Fruit fly (Drosophila melanogaster) whole organism, pupa: ENCODE measurements around the gene Cyp4s3.
A peak's percentile ranks its signal among the peaks of the same experiment; 100 is the strongest.

Source experiments
- CG10348 ChIP-seq: fragments of 200-800 bp; sonication (Bioruptor generic); IDR thresholded peaks from 2 replicates; pipeline ENCODE4 v1.3.6; 2022; ENCODE audit warnings: missing biosample characterization, missing genetic modification characterization
- CG12605 ChIP-seq: fragments of 200-800 bp; sonication (Bioruptor generic); IDR thresholded peaks from 2 replicates; pipeline ENCODE4 v1.3.6; 2022; ENCODE audit warnings: missing biosample characterization, missing genetic modification characterization
- CG13204 ChIP-seq: fragments of 200-800 bp; sonication (Bioruptor generic); optimal IDR thresholded peaks from 2 replicates; lab custom pipeline; 2018; ENCODE audit warnings: missing biosample characterization, mild to moderate bottlenecking, missing genetic modification characterization, moderate library complexity
- CG14655 ChIP-seq: fragments of 200-800 bp; sonication (Bioruptor generic); optimal IDR thresholded peaks from 3 replicates; lab custom pipeline; 2017; ENCODE audit warnings: mild to moderate bottlenecking, missing biosample characterization, missing genetic modification reagents, missing genetic modification characterization
- CG15710 ChIP-seq: fragments of 200-800 bp; sonication (Bioruptor generic); optimal IDR thresholded peaks from 2 replicates; lab custom pipeline; 2018; ENCODE audit warnings: missing biosample characterization, mild to moderate bottlenecking, missing genetic modification characterization, moderate library complexity
- CG17806 ChIP-seq: fragments of 200-800 bp; sonication (Bioruptor generic); optimal IDR thresholded peaks from 2 replicates; lab custom pipeline; 2018; ENCODE audit warnings: missing biosample characterization, mild to moderate bottlenecking, missing genetic modification characterization, moderate library complexity
- CG32121 ChIP-seq: fragments of 200-800 bp; sonication (Bioruptor generic); IDR thresholded peaks from 2 replicates; pipeline ENCODE4 v1.3.6; 2022; ENCODE audit warnings: missing biosample characterization, missing genetic modification characterization
- CG34367 ChIP-seq: fragments of 200-800 bp; sonication (Bioruptor generic); optimal IDR thresholded peaks from 2 replicates; lab custom pipeline; 2018; ENCODE audit warnings: missing biosample characterization, mild to moderate bottlenecking, missing genetic modification characterization
- CG4496 ChIP-seq: fragments of 200-800 bp; sonication (Bioruptor generic); IDR thresholded peaks from 3 replicates; pipeline ENCODE4 v1.3.6; 2022; ENCODE audit warnings: missing biosample characterization, missing genetic modification characterization
- CG8159 ChIP-seq: fragments of 200-800 bp; sonication (Bioruptor generic); optimal IDR thresholded peaks from 3 replicates; lab custom pipeline; 2018; ENCODE audit warnings: missing biosample characterization, mild to moderate bottlenecking, missing genetic modification characterization, moderate library complexity
- CG8301 ChIP-seq: fragments of 200-800 bp; sonication (Bioruptor generic); optimal IDR thresholded peaks from 2 replicates; lab custom pipeline; 2018; ENCODE audit warnings: missing biosample characterization, mild to moderate bottlenecking, missing genetic modification characterization
- CG9948 ChIP-seq: fragments of 200-800 bp; sonication (Bioruptor generic); optimal IDR thresholded peaks from 2 replicates; lab custom pipeline; 2018; ENCODE audit warnings: missing biosample characterization, mild to moderate bottlenecking, missing genetic modification characterization, moderate library complexity
- D1 ChIP-seq: fragments of 200-800 bp; sonication (Bioruptor generic); optimal IDR thresholded peaks from 2 replicates; lab custom pipeline; 2018; ENCODE audit warnings: missing biosample characterization, mild to moderate bottlenecking, missing genetic modification characterization, moderate library complexity
- EcR ChIP-seq: fragments of 200-800 bp; sonication (Bioruptor generic); optimal IDR thresholded peaks from 3 replicates; lab custom pipeline; 2019; ENCODE audit warnings: missing biosample characterization, missing genetic modification characterization, mild to moderate bottlenecking, moderate library complexity, missing genetic modification reagents
- Ets98B ChIP-seq: fragments of 200-800 bp; sonication (Bioruptor generic); IDR thresholded peaks from 2 replicates; pipeline ENCODE4 v1.3.6; 2022; ENCODE audit warnings: missing biosample characterization, missing genetic modification characterization
- Pif1A ChIP-seq: fragments of 200-800 bp; sonication (Bioruptor generic); optimal IDR thresholded peaks from 3 replicates; lab custom pipeline; 2016; ENCODE audit warnings: missing biosample characterization, missing genetic modification characterization
- Pif1B ChIP-seq: fragments of 200-800 bp; sonication (Bioruptor generic); optimal IDR thresholded peaks from 3 replicates; lab custom pipeline; 2016; ENCODE audit warnings: missing biosample characterization, missing genetic modification characterization
- Snoo ChIP-seq: fragments of 200-800 bp; sonication (Bioruptor generic); optimal IDR thresholded peaks from 3 replicates; lab custom pipeline; 2017; ENCODE audit warnings: missing biosample characterization, mild to moderate bottlenecking, missing genetic modification characterization, inconsistent platforms
- fd96Ca ChIP-seq: fragments of 200-800 bp; sonication (Bioruptor generic); IDR thresholded peaks from 3 replicates; pipeline ENCODE4 v1.3.6; 2022; ENCODE audit warnings: missing biosample characterization, missing genetic modification characterization
- gl ChIP-seq: fragments of 200-800 bp; sonication (Bioruptor generic); optimal IDR thresholded peaks from 2 replicates; lab custom pipeline; 2018; ENCODE audit warnings: missing biosample characterization, mild to moderate bottlenecking, missing genetic modification characterization
- rn ChIP-seq: fragments of 200-800 bp; sonication (Bioruptor generic); IDR thresholded peaks from 2 replicates; pipeline ENCODE4 v1.3.6; 2022; ENCODE audit warnings: missing biosample characterization, missing genetic modification characterization

Gene Cyp4s3

dm6 chrX:15137241-15137640 lies 20.9 kb upstream of the Cyp4s3 start:
- TF ChIP-seq CG32121 (GFP tag; lab: Robert Waterston, UW) = no peak
- TF ChIP-seq D1 (tag; lab: Kevin White, UChicago) = no peak
- no peak for TF ChIP-seq Snoo (tag; lab: Kevin White, UChicago)
- TF ChIP-seq CG8159 (tag; lab: Kevin White, UChicago) = no peak
- no peak for TF ChIP-seq fd96Ca
- TF ChIP-seq CG17806 (tag; lab: Kevin White, UChicago) = no peak
- TF ChIP-seq CG15710 (tag; lab: Kevin White, UChicago) = no peak
- no peak for TF ChIP-seq CG34367 (tag; lab: Kevin White, UChicago)
- TF ChIP-seq CG14655 = no peak
- TF ChIP-seq CG9948 (tag; lab: Kevin White, UChicago) = no peak
- no peak for TF ChIP-seq Pif1B (GFP tag; lab: Kevin White, UChicago)
- TF ChIP-seq CG13204 (GFP tag; lab: Kevin White, UChicago) = no peak
- no peak for TF ChIP-seq Pif1A (GFP tag; lab: Kevin White, UChicago)
- no peak for TF ChIP-seq CG10348 (GFP tag; lab: Robert Waterston, UW)

dm6 chrX:15132065-15132464 lies 15.7 kb upstream of the Cyp4s3 start:
- TF ChIP-seq fd96Ca (no peak), CG8301 (tag; lab: Kevin White, UChicago) (peak; percentile 49), CG9948 (tag; lab: Kevin White, UChicago) (no peak), EcR (GFP tag; lab: Kevin White, UChicago) (no peak), CG14655 (peak; percentile 52), CG4496 (GFP tag; lab: Robert Waterston, UW) (no peak)

DNA sequence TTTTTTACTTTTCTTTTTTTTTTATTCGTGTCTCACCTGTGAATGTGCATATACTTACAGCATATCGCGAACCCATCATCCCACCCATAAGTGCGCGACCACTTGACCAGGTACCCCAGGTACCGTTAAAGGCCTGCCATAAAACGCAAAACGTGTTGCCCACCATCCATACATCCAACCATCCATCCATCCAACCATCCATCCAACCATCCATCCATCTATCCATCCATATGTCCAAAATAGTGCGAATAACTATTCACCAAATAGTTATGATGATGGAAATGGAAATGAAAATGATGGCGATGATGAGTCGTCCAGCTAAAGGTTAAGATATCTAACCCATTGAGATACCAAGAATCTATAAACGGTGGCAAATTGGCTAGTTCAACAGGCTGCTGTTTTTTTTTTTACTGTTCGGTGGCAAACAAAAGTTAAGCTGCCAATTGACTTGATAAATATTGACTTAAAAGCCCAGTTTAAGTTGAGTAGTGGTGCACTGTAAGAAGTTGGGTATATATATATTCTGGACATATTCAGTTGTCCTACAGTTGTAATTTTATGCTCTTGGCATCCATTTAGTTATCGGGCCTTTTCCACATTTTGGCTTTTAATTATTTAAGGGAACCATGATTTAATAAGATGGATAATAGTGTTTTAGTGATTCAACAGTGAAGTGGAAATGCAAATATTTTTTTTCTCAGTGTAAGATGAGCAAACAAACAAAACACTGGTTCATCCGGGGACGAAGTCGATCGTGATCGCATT lies 11.7 kb upstream of the Cyp4s3 start:
- TF ChIP-seq CG10348 (GFP tag; lab: Robert Waterston, UW) (no peak), CG8159 (tag; lab: Kevin White, UChicago) (peak; percentile 36), CG14655 (peak; percentile 41), CG8301 (tag; lab: Kevin White, UChicago) (peak; percentile 22), CG12605 (GFP tag; lab: Robert Waterston, UW) (no peak), Pif1A (GFP tag; lab: Kevin White, UChicago) (peak; percentile 23)

dm6 chrX:15125496-15125895 lies 9.2 kb upstream of the Cyp4s3 start, which contains the start of gene drd:
TSS of gene drd (plus strand) at chrX:15125753.
- TF ChIP-seq D1 (tag; lab: Kevin White, UChicago) = no peak
- no peak for TF ChIP-seq Pif1A (GFP tag; lab: Kevin White, UChicago)
- TF ChIP-seq CG14655 = no peak
- TF ChIP-seq Ets98B (GFP tag; lab: Robert Waterston, UW) = no peak
- no peak for TF ChIP-seq CG34367 (tag; lab: Kevin White, UChicago)
- no peak for TF ChIP-seq CG8301 (tag; lab: Kevin White, UChicago)
- TF ChIP-seq CG13204 (GFP tag; lab: Kevin White, UChicago) = no peak
- no peak for TF ChIP-seq CG12605 (GFP tag; lab: Robert Waterston, UW)
- TF ChIP-seq Pif1B (GFP tag; lab: Kevin White, UChicago) = no peak
- no peak for TF ChIP-seq CG10348 (GFP tag; lab: Robert Waterston, UW)
- no peak for TF ChIP-seq CG17806 (tag; lab: Kevin White, UChicago)
- no peak for TF ChIP-seq Snoo (tag; lab: Kevin White, UChicago)

DNA sequence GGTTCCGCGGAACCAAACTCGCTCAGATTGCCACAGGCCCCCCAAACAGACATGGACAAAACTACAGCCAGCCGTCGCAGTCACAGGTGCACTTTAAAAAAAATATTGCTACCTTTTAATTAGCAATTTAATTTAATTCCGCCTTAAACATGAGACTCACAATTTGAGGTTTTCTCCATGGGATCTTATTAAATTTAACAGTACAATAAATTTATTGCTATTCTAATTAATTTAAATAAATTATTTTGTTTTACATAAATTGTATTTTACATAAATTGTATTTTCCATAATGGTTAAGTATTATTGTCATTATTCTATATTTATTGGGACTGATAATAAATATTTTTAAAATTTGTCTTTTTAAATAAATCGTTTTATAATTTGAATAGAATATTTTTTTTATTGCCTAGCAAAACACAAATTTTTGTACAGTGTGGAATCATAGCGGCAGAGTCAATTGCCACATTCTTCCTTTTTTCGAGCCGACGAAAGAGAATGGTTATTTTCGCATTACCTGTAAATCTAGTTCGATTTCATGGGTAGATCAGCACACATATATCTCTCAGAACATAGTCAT lies 7.2 kb upstream of the Cyp4s3 start:
- peak; percentile 73 for TF ChIP-seq CG9948 (tag; lab: Kevin White, UChicago)
- 0 out of 3 replicates have a peak, but pooled peaks have one; percentile 7 for TF ChIP-seq CG4496 (GFP tag; lab: Robert Waterston, UW)
- no peak for TF ChIP-seq CG13204 (GFP tag; lab: Kevin White, UChicago)
- peak; percentile 67 for TF ChIP-seq CG8159 (tag; lab: Kevin White, UChicago)
- TF ChIP-seq Ets98B (GFP tag; lab: Robert Waterston, UW) = no peak
- no peak for TF ChIP-seq Pif1A (GFP tag; lab: Kevin White, UChicago)
- peak; percentile 55 for TF ChIP-seq CG8301 (tag; lab: Kevin White, UChicago)
- TF ChIP-seq Snoo (tag; lab: Kevin White, UChicago) = no peak
- no peak for TF ChIP-seq EcR (GFP tag; lab: Kevin White, UChicago)
- TF ChIP-seq fd96Ca = no peak
- peak; percentile 27; the same call in 1 of the 2 replicates for TF ChIP-seq CG32121 (GFP tag; lab: Robert Waterston, UW)
- TF ChIP-seq CG17806 (tag; lab: Kevin White, UChicago) = peak; percentile 34
- TF ChIP-seq CG15710 (tag; lab: Kevin White, UChicago) = peak; percentile 35
- TF ChIP-seq CG14655 = peak; percentile 77
- TF ChIP-seq CG34367 (tag; lab: Kevin White, UChicago) = peak; percentile 11
- TF ChIP-seq CG10348 (GFP tag; lab: Robert Waterston, UW) = no peak; the same call in 1 of the 2 replicates
- no peak for TF ChIP-seq gl (tag; lab: Kevin White, UChicago)

- TF ChIP-seq Snoo (tag; lab: Kevin White, UChicago) (no peak), fd96Ca (no peak), CG8159 (tag; lab: Kevin White, UChicago) (no peak), gl (tag; lab: Kevin White, UChicago) (no peak), Pif1B (GFP tag; lab: Kevin White, UChicago) (no peak), CG9948 (tag; lab: Kevin White, UChicago) (no peak), CG4496 (GFP tag; lab: Robert Waterston, UW) (no peak), CG10348 (GFP tag; lab: Robert Waterston, UW) (no peak), CG8301 (tag; lab: Kevin White, UChicago) (no peak), rn (no peak), EcR (GFP tag; lab: Kevin White, UChicago) (no peak), CG13204 (GFP tag; lab: Kevin White, UChicago) (no peak), CG14655 (no peak), Ets98B (GFP tag; lab: Robert Waterston, UW) (no peak)
Measured at dm6 chrX:15121714-15122113, 5.4 kb upstream of the Cyp4s3 start.
